Worm (Caenorhabditis elegans) whole organism, L2 larva: ENCODE data around the gene sel-9.

Source experiments
- C34F6.9 ChIP-seq: fragments of 150-350 bp; optimal IDR thresholded peaks from 2 replicates; lab custom pipeline; 2014; ENCODE audit warnings: missing biosample characterization, missing genetic modification characterization
- R02D3.7 ChIP-seq: fragments of 150-350 bp; optimal IDR thresholded peaks from 2 replicates; lab custom pipeline; 2014; ENCODE audit warnings: missing biosample characterization, missing genetic modification characterization
- ama-1 ChIP-seq: fragments of 150-350 bp; optimal IDR thresholded peaks from 2 replicates; lab custom pipeline; 2018; ENCODE audit warnings: inconsistent platforms
- ceh-82 ChIP-seq: fragments of 150-350 bp; optimal IDR thresholded peaks from 2 replicates; lab custom pipeline; 2014; ENCODE audit warnings: missing biosample characterization, missing genetic modification characterization
- crh-2 ChIP-seq: sonication (generic microtip); optimal IDR thresholded peaks from 2 replicates; lab custom pipeline; 2017; ENCODE audit warnings: missing biosample characterization, missing genetic modification characterization
- dmd-4 ChIP-seq: sonication (generic microtip); optimal IDR thresholded peaks from 2 replicates; lab custom pipeline; 2017; ENCODE audit warnings: missing biosample characterization, missing genetic modification characterization
- egl-27 ChIP-seq: sonication (generic microtip); optimal IDR thresholded peaks from 3 replicates; lab custom pipeline; 2017; ENCODE audit warnings: missing biosample characterization, missing genetic modification reagents, missing genetic modification characterization
- elt-1 ChIP-seq: fragments of 150-350 bp; optimal IDR thresholded peaks from 2 replicates; lab custom pipeline; 2014; ENCODE audit warnings: missing biosample characterization, missing genetic modification characterization
- elt-3 ChIP-seq: sonication (generic microtip); optimal IDR thresholded peaks from 2 replicates; lab custom pipeline; 2017; ENCODE audit warnings: missing biosample characterization, missing genetic modification characterization
- fos-1 ChIP-seq: fragments of 150-350 bp; optimal IDR thresholded peaks from 2 replicates; lab custom pipeline; 2014; ENCODE audit warnings: missing biosample characterization, missing genetic modification characterization
- gmeb-1 ChIP-seq: fragments of 150-350 bp; optimal IDR thresholded peaks from 2 replicates; lab custom pipeline; 2014; ENCODE audit warnings: missing biosample characterization, missing genetic modification characterization
- lin-11 ChIP-seq: fragments of 150-350 bp; sonication (generic microtip); optimal IDR thresholded peaks from 2 replicates; lab custom pipeline; 2014; ENCODE audit warnings: missing biosample characterization, missing genetic modification characterization, inconsistent platforms, mixed read lengths
- lin-13 ChIP-seq: fragments of 150-350 bp; optimal IDR thresholded peaks from 2 replicates; lab custom pipeline; 2014; ENCODE audit warnings: missing biosample characterization, missing genetic modification reagents, missing genetic modification characterization
- lin-39 ChIP-seq: fragments of 150-350 bp; optimal IDR thresholded peaks from 2 replicates; lab custom pipeline; 2014; ENCODE audit warnings: missing biosample characterization, missing genetic modification reagents, missing genetic modification characterization
- lsy-2 ChIP-seq, 2 experiments: fragments of 150-350 bp in 1 of 2; sonication (generic microtip) in 1 of 2; optimal IDR thresholded peaks; 2 replicates each; lab custom pipeline; 2014 to 2017; ENCODE audit warnings: missing biosample characterization in 2 of 2, missing genetic modification characterization in 2 of 2
- mab-5 ChIP-seq: fragments of 150-350 bp; optimal IDR thresholded peaks from 2 replicates; lab custom pipeline; 2014; ENCODE audit warnings: missing biosample characterization, missing genetic modification characterization
- nhr-10 ChIP-seq: sonication (generic microtip); optimal IDR thresholded peaks from 2 replicates; lab custom pipeline; 2017; ENCODE audit warnings: missing biosample characterization, missing genetic modification characterization
- nhr-11 ChIP-seq: fragments of 150-350 bp; optimal IDR thresholded peaks from 2 replicates; lab custom pipeline; 2014; ENCODE audit warnings: missing biosample characterization, missing genetic modification characterization
- nhr-12 ChIP-seq: fragments of 150-350 bp; optimal IDR thresholded peaks from 2 replicates; lab custom pipeline; 2014; ENCODE audit warnings: missing biosample characterization, missing genetic modification characterization
- nhr-129 ChIP-seq: fragments of 150-350 bp; optimal IDR thresholded peaks from 2 replicates; lab custom pipeline; 2014; ENCODE audit warnings: missing biosample characterization, missing genetic modification characterization
- nhr-21 ChIP-seq: fragments of 150-350 bp; optimal IDR thresholded peaks from 2 replicates; lab custom pipeline; 2014; ENCODE audit warnings: missing biosample characterization, missing genetic modification characterization
- nhr-237 ChIP-seq: fragments of 150-350 bp; optimal IDR thresholded peaks from 2 replicates; lab custom pipeline; 2014; ENCODE audit warnings: missing biosample characterization, missing genetic modification characterization
- nhr-25 ChIP-seq: fragments of 150-350 bp; sonication (generic microtip); optimal IDR thresholded peaks from 3 replicates; lab custom pipeline; 2014; ENCODE audit warnings: missing biosample characterization, missing genetic modification characterization
- nhr-77 ChIP-seq: fragments of 150-350 bp; optimal IDR thresholded peaks from 2 replicates; lab custom pipeline; 2014; ENCODE audit warnings: missing biosample characterization, missing genetic modification characterization
- peb-1 ChIP-seq: fragments of 150-350 bp; optimal IDR thresholded peaks from 2 replicates; lab custom pipeline; 2014; ENCODE audit warnings: missing biosample characterization, missing genetic modification characterization
- sem-4 ChIP-seq: fragments of 150-350 bp; optimal IDR thresholded peaks from 2 replicates; lab custom pipeline; 2014; ENCODE audit warnings: missing biosample characterization, missing genetic modification reagents, missing genetic modification characterization
- sma-3 ChIP-seq: sonication (generic microtip); optimal IDR thresholded peaks from 2 replicates; lab custom pipeline; 2016; ENCODE audit warnings: missing genetic modification reagents, missing genetic modification characterization, missing compliant biosample characterization
- sma-9 ChIP-seq, 2 experiments: fragments of 150-350 bp in 1 of 2; sonication (generic microtip) in 1 of 2; optimal IDR thresholded peaks; 2 replicates each; lab custom pipeline; 2014 to 2016; ENCODE audit warnings: missing genetic modification characterization in 2 of 2, mild to moderate bottlenecking in 1 of 2, missing biosample characterization in 1 of 2, missing compliant biosample characterization in 1 of 2, missing genetic modification reagents in 1 of 2, moderate library complexity in 1 of 2
- snpc-4 ChIP-seq: fragments of 150-350 bp; optimal IDR thresholded peaks from 2 replicates; lab custom pipeline; 2014; ENCODE audit warnings: missing biosample characterization, missing genetic modification characterization
- unc-39 ChIP-seq: fragments of 150-350 bp; optimal IDR thresholded peaks from 2 replicates; lab custom pipeline; 2014; ENCODE audit warnings: missing biosample characterization, missing genetic modification characterization
- unc-55 ChIP-seq: fragments of 150-350 bp; sonication (generic microtip); optimal IDR thresholded peaks from 3 replicates; lab custom pipeline; 2014; ENCODE audit warnings: missing biosample characterization, missing genetic modification reagents, missing genetic modification characterization
- unc-62 ChIP-seq: fragments of 150-350 bp; optimal IDR thresholded peaks from 2 replicates; lab custom pipeline; 2014; ENCODE audit warnings: missing biosample characterization, missing genetic modification reagents, missing genetic modification characterization
- ztf-11 ChIP-seq: sonication (generic microtip); optimal IDR thresholded peaks from 2 replicates; lab custom pipeline; 2017; ENCODE audit warnings: missing biosample characterization, missing genetic modification characterization

The sel-9 gene

ce11 chrV:8307681-8308080, 5.3 kb upstream of the sel-9 start, which contains the start of gene clec-218:
Gene clec-218, plus strand, starts transcription at chrV:8307942.
- TF ChIP-seq sma-9 (GFP tag; optimal IDR thresholded peaks at IDR 0.05; lab: Kevin White, UChicago) (peak; percentile 68), sma-9 (tag; optimal IDR thresholded peaks at IDR 0.05; lab: Kevin White, UChicago) (no peak), lin-39 (tag; lab: Kevin White, UChicago) (no peak), fos-1 (tag; lab: Kevin White, UChicago) (peak; percentile 19)
- TF ChIP-seq, all 48 proteins: peak for 2

- TF ChIP-seq nhr-10 (tag; lab: Kevin White, UChicago) (no peak), elt-3 (tag; lab: Kevin White, UChicago) (no peak), unc-55 (GFP tag; lab: Kevin White, UChicago) (no peak), ama-1 (no peak), ztf-11 (no peak), lin-11 (tag; lab: Kevin White, UChicago) (no peak), nhr-77 (tag; lab: Kevin White, UChicago) (no peak), nhr-237 (no peak), crh-2 (tag; lab: Kevin White, UChicago) (peak; percentile 37), unc-39 (tag; lab: Kevin White, UChicago) (no peak), nhr-25 (tag; lab: Kevin White, UChicago) (no peak), fos-1 (tag; lab: Kevin White, UChicago) (peak; percentile 60)
Measured at ce11 chrV:8307013-8307412, 4.6 kb upstream of the sel-9 start.

ce11 chrV:8306366-8306765, 4.0 kb upstream of the sel-9 start, which contains the start of gene W02D7.8:
Gene W02D7.8, minus strand, starts transcription at chrV:8306466.
- TF ChIP-seq nhr-11 (no peak), lsy-2 (tag; optimal IDR thresholded peaks at IDR 0.05; lab: Kevin White, UChicago) (no peak), lin-39 (tag; lab: Kevin White, UChicago) (no peak), ztf-11 (no peak), sem-4 (tag; lab: Kevin White, UChicago) (no peak), mab-5 (tag; lab: Kevin White, UChicago) (no peak), sma-9 (GFP tag; optimal IDR thresholded peaks at IDR 0.05; lab: Kevin White, UChicago) (no peak), sma-9 (tag; optimal IDR thresholded peaks at IDR 0.05; lab: Kevin White, UChicago) (no peak), nhr-129 (tag; lab: Kevin White, UChicago) (no peak), sma-3 (GFP tag; lab: Kevin White, UChicago) (no peak), dmd-4 (tag; lab: Kevin White, UChicago) (no peak), nhr-12 (tag; lab: Kevin White, UChicago) (no peak), unc-62 (no peak), C34F6.9 (no peak), crh-2 (tag; lab: Kevin White, UChicago) (no peak), lin-11 (tag; lab: Kevin White, UChicago) (no peak), peb-1 (no peak)

ce11 chrV:8305940-8306339, 3.6 kb upstream of the sel-9 start:
- no peak for TF ChIP-seq unc-39 (tag; lab: Kevin White, UChicago)
- TF ChIP-seq sma-9 (GFP tag; optimal IDR thresholded peaks at IDR 0.05; lab: Kevin White, UChicago): no peak
- no peak for TF ChIP-seq sma-9 (tag; optimal IDR thresholded peaks at IDR 0.05; lab: Kevin White, UChicago)
- no peak for TF ChIP-seq lin-13
- peak; percentile 16 for TF ChIP-seq crh-2 (tag; lab: Kevin White, UChicago)
- peak; percentile 27 for TF ChIP-seq gmeb-1 (tag; lab: Kevin White, UChicago)
- TF ChIP-seq nhr-77 (tag; lab: Kevin White, UChicago): no peak
- no peak for TF ChIP-seq nhr-12 (tag; lab: Kevin White, UChicago)
- TF ChIP-seq lin-39 (tag; lab: Kevin White, UChicago): no peak
- no peak for TF ChIP-seq egl-27 (tag; lab: Kevin White, UChicago)

ce11 chrV:8304461-8305195, 2.2 kb upstream of the sel-9 start, which contains the start of gene W02D7.11:
Gene W02D7.11, minus strand, starts transcription at chrV:8304511.
- TF ChIP-seq ceh-82 (tag; lab: Kevin White, UChicago): no peak
- no peak for TF ChIP-seq snpc-4 (tag; lab: Kevin White, UChicago)
- no peak for TF ChIP-seq dmd-4 (tag; lab: Kevin White, UChicago)
- no peak for TF ChIP-seq sem-4 (tag; lab: Kevin White, UChicago)
- TF ChIP-seq nhr-21 (tag; lab: Kevin White, UChicago): no peak
- no peak for TF ChIP-seq lin-11 (tag; lab: Kevin White, UChicago)
- TF ChIP-seq elt-1 (tag; lab: Kevin White, UChicago): no peak
- TF ChIP-seq R02D3.7 (tag; lab: Kevin White, UChicago): no peak
- TF ChIP-seq unc-62: no peak
